Worm (Caenorhabditis elegans): Measurements from ENCODE around the gene abl-1.

DNA sequence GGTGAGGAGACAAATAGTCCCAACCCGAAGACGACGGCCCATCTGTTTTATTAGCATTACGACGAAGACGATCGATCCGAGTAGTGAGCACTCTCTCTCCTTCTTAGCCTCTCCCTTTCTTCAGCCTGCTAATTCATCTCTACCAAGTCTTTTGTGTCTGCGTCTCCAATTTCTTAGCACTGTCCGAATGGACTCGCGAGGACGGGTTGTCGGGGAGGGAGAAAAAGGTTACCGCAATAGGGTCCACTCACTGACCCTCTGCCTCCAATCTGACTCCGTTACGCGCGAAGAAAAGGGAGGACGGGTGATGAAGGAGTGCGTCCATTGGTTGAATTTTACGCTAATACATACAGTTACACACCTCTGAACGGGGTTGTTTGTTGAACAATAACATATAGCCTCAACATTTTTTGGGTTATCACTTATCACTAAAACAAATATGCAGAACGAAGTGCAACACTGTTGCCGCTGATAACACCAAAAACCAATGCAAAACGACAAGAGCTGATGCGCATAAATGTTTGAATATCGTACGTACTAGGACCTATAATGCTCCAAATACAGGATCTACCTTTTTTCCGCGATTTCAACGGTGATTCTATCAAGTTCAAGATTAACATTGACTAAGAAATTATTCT is 26.3 kb downstream of the abl-1 start:
- TF ChIP-seq attf-4 (tag; optimal IDR thresholded peaks at IDR 0.05) (no peak), nhr-77 (tag; optimal IDR thresholded peaks at IDR 0.05) (no peak)

All from whole organism, L4 larva.